Fruit fly (Drosophila melanogaster): ENCODE measurements around the gene Atg1.

Gene Atg1

DNA sequence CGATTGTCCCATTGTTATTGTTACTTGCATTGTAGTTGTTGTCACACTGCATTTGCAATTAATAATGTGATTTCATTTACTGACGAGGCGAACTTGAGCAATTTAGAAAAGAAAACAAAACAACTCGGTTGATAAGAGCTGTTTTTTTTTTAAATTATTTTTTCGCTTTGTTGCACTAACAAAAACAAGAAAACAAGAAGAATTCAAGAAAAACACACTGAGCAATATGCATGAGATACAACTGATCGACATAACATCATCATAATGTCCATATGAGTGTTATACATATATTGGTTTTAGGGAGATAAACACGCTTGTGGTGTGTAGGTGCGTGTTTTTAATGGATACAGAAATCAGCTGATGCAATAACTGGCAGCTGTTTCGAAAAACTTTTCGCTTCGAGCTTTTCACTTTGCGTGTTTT is 2.5 kb downstream of the Atg1 start (continued):
- no peak for TF ChIP-seq Bgb (GFP tag; IDR thresholded peaks at IDR 0.05; ENCODE audit: partially characterized antibody)
- no peak for TF ChIP-seq CG10209 (GFP tag; optimal IDR thresholded peaks at IDR 0.05)
- no peak for TF ChIP-seq CG1603 (tag; optimal IDR thresholded peaks at IDR 0.05)
- no peak for TF ChIP-seq CG6683 (GFP tag; optimal IDR thresholded peaks at IDR 0.05)
- TF ChIP-seq Trl (optimal IDR thresholded peaks at IDR 0.05) = no peak
- TF ChIP-seq Trl (GFP tag; optimal IDR thresholded peaks at IDR 0.05) = no peak
- TF ChIP-seq klu (GFP tag; IDR thresholded peaks at IDR 0.05) = no peak
- no peak for TF ChIP-seq slbo (GFP tag; IDR thresholded peaks at IDR 0.05)
- no peak for TF ChIP-seq CG31365 (tag; optimal IDR thresholded peaks at IDR 0.05)
- peak; percentile 37; the same call in 1 of the 3 replicates for TF ChIP-seq CG11093 (GFP tag; IDR thresholded peaks at IDR 0.05)
- TF ChIP-seq ERR (GFP tag; optimal IDR thresholded peaks at IDR 0.05) = peak; percentile 12
- no peak for TF ChIP-seq pan (optimal IDR thresholded peaks at IDR 0.05)
- no peak for TF ChIP-seq pan (GFP tag; optimal IDR thresholded peaks at IDR 0.05 in 1 of 2, IDR thresholded peaks at IDR 0.05 in 1 of 2)
- TF ChIP-seq CG12391 (tag; optimal IDR thresholded peaks at IDR 0.05) = no peak
- TF ChIP-seq insv (GFP tag; optimal IDR thresholded peaks at IDR 0.05) = peak in 1 of 2 experiments; percentile 22
- no peak for TF ChIP-seq CG4617 (GFP tag; optimal IDR thresholded peaks at IDR 0.05; ENCODE audit: borderline replicate concordance)
- no peak for TF ChIP-seq CG14667 (GFP tag; IDR thresholded peaks at IDR 0.05)
- no peak for TF ChIP-seq CG3065 (GFP tag; optimal IDR thresholded peaks at IDR 0.05)
- no peak for TF ChIP-seq CG7786 (GFP tag; optimal IDR thresholded peaks at IDR 0.05)
- TF ChIP-seq CG12769 (tag; optimal IDR thresholded peaks at IDR 0.05) = peak; percentile 64
- peak; percentile 15 for TF ChIP-seq CG17568 (GFP tag; optimal IDR thresholded peaks at IDR 0.05)
- TF ChIP-seq Six4 (GFP tag; optimal IDR thresholded peaks at IDR 0.05) = no peak
- no peak for TF ChIP-seq CG16779 (GFP tag; IDR thresholded peaks at IDR 0.05)
- no peak for TF ChIP-seq Nf-YC (tag; optimal IDR thresholded peaks at IDR 0.05)
- TF ChIP-seq CG1602 (GFP tag; optimal IDR thresholded peaks at IDR 0.05) = no peak
- TF ChIP-seq ap (GFP tag; IDR thresholded peaks at IDR 0.05) = no peak
- TF ChIP-seq sr (GFP tag; IDR thresholded peaks at IDR 0.05) = no peak
- no peak for TF ChIP-seq trem (tag; optimal IDR thresholded peaks at IDR 0.05)
- TF ChIP-seq CG4328 (GFP tag; optimal IDR thresholded peaks at IDR 0.05) = no peak
- no peak for TF ChIP-seq oc (tag; optimal IDR thresholded peaks at IDR 0.05)
- no peak for TF ChIP-seq lmd (GFP tag; IDR thresholded peaks at IDR 0.05)
- TF ChIP-seq hbn (GFP tag; IDR thresholded peaks at IDR 0.05; ENCODE audit: partially characterized antibody) = no peak
- TF ChIP-seq CG4282 (GFP tag; optimal IDR thresholded peaks at IDR 0.05) = no peak
- no peak for TF ChIP-seq Dll (GFP tag; IDR thresholded peaks at IDR 0.05; ENCODE audit: partially characterized antibody)
- no peak for TF ChIP-seq Poxn (GFP tag; IDR thresholded peaks at IDR 0.05)
- no peak for TF ChIP-seq slou (GFP tag; optimal IDR thresholded peaks at IDR 0.05)
- no peak for TF ChIP-seq CG7372 (GFP tag; IDR thresholded peaks at IDR 0.05)
- no peak for TF ChIP-seq CTCF (GFP tag; optimal IDR thresholded peaks at IDR 0.05)
- no peak for TF ChIP-seq tx (GFP tag; optimal IDR thresholded peaks at IDR 0.05)
- TF ChIP-seq CG7271 (tag; optimal IDR thresholded peaks at IDR 0.05) = no peak
- no peak for TF ChIP-seq CG6175 (GFP tag; IDR thresholded peaks at IDR 0.05)
- TF ChIP-seq Adf1 (GFP tag; IDR thresholded peaks at IDR 0.05) = no peak
- TF ChIP-seq shn (GFP tag; optimal IDR thresholded peaks at IDR 0.05) = no peak
- TF ChIP-seq z (GFP tag; IDR thresholded peaks at IDR 0.05) = no peak
- TF ChIP-seq gt (GFP tag; IDR thresholded peaks at IDR 0.05) = no peak
- TF ChIP-seq CG8924 (tag; optimal IDR thresholded peaks at IDR 0.05) = no peak
- TF ChIP-seq CG18262 (tag; optimal IDR thresholded peaks at IDR 0.05) = no peak
- TF ChIP-seq seq (GFP tag; IDR thresholded peaks at IDR 0.05) = no peak
- no peak for TF ChIP-seq CG15011 (GFP tag; optimal IDR thresholded peaks at IDR 0.05)
- no peak for TF ChIP-seq ttk (GFP tag; IDR thresholded peaks at IDR 0.05)
- TF ChIP-seq Ets97D (GFP tag; optimal IDR thresholded peaks at IDR 0.05) = no peak
- TF ChIP-seq sd (tag; optimal IDR thresholded peaks at IDR 0.05) = no peak
- no peak for TF ChIP-seq CG14441 (GFP tag; IDR thresholded peaks at IDR 0.05)
- TF ChIP-seq h (optimal IDR thresholded peaks at IDR 0.05) = no peak

Measured in whole organism, embryonic.